Worm (Caenorhabditis elegans) whole organism, L4 larva: Measurements from ENCODE around the gene lem-2.

Source experiments
- D1046.2 ChIP-seq: fragments of 200-800 bp; sonication (Bioruptor generic); IDR thresholded peaks from 2 replicates; pipeline ENCODE4 v1.3.6; 2022; ENCODE audit warnings: missing genetic modification characterization, missing compliant biosample characterization
- F10B5.3 ChIP-seq: sonication (generic microtip); optimal IDR thresholded peaks from 2 replicates; lab custom pipeline; 2016; ENCODE audit warnings: mild to moderate bottlenecking, missing genetic modification characterization, missing compliant biosample characterization
- F26F4.8 ChIP-seq: fragments of 200-800 bp; sonication (Bioruptor generic); conservative IDR thresholded peaks from 2 replicates; pipeline ENCODE4 v1.3.6; 2022; ENCODE audit warnings: missing genetic modification characterization, missing compliant biosample characterization
- R02D3.7 ChIP-seq: fragments of 150-350 bp; sonication (generic microtip); optimal IDR thresholded peaks from 3 replicates; lab custom pipeline; 2014; ENCODE audit warnings: missing biosample characterization, missing genetic modification characterization
- T20F7.1 ChIP-seq: fragments of 200-800 bp; sonication (Bioruptor generic); optimal IDR thresholded peaks from 2 replicates; lab custom pipeline; 2018; ENCODE audit warnings: mild to moderate bottlenecking, missing genetic modification characterization, missing compliant biosample characterization
- Y75B8A.6 ChIP-seq: fragments of 200-800 bp; sonication (Bioruptor generic); IDR thresholded peaks from 2 replicates; pipeline ENCODE4 v1.3.6; 2022; ENCODE audit warnings: missing genetic modification reagents, missing genetic modification characterization, missing compliant biosample characterization
- aha-1 ChIP-seq: fragments of 150-350 bp; peaks from one replicate; lab custom pipeline; 2014; ENCODE audit warnings: missing biosample characterization, missing genetic modification characterization
- ama-1 ChIP-seq: fragments of 150-350 bp; optimal IDR thresholded peaks from 2 replicates; lab custom pipeline; 2014; ENCODE audit warnings: inconsistent platforms, mixed read lengths
- attf-4 ChIP-seq: sonication (generic microtip); optimal IDR thresholded peaks from 3 replicates; lab custom pipeline; 2017; ENCODE audit warnings: missing biosample characterization, missing genetic modification characterization
- ceh-20 ChIP-seq: fragments of 200-800 bp; sonication (Bioruptor generic); IDR thresholded peaks from 2 replicates; pipeline ENCODE4 v1.3.6; 2022; ENCODE audit warnings: missing genetic modification reagents, missing genetic modification characterization, missing compliant biosample characterization
- ceh-62 ChIP-seq: sonication (generic microtip); optimal IDR thresholded peaks from 2 replicates; lab custom pipeline; 2017; ENCODE audit warnings: missing biosample characterization, missing genetic modification characterization
- cey-2 ChIP-seq: sonication (generic microtip); optimal IDR thresholded peaks from 3 replicates; lab custom pipeline; 2017; ENCODE audit warnings: missing genetic modification characterization, mild to moderate bottlenecking, missing compliant biosample characterization, antibody characterized with exemption, borderline replicate concordance; ENCODE audit not compliant: insufficient read depth
- ctbp-1 ChIP-seq: fragments of 200-800 bp; sonication (Bioruptor generic); IDR thresholded peaks from 2 replicates; pipeline ENCODE4 v1.3.6; 2022; ENCODE audit warnings: missing genetic modification reagents, missing genetic modification characterization, missing compliant biosample characterization
- daf-16 ChIP-seq, 3 experiments: sonication (generic microtip); optimal IDR thresholded peaks; 2 replicates each; lab custom pipeline; 2016 to 2017; ENCODE audit warnings: missing genetic modification characterization in 3 of 3, missing genetic modification reagents in 3 of 3, mild to moderate bottlenecking in 2 of 3, missing compliant biosample characterization in 2 of 3, missing biosample characterization in 1 of 3, moderate library complexity in 1 of 3
- daf-19 ChIP-seq: fragments of 200-800 bp; sonication (Bioruptor generic); conservative IDR thresholded peaks from 2 replicates; pipeline ENCODE4 v1.3.6; 2022; ENCODE audit warnings: missing genetic modification characterization, missing compliant biosample characterization
- dmd-8 ChIP-seq: fragments of 200-800 bp; sonication (Bioruptor generic); IDR thresholded peaks from 2 replicates; pipeline ENCODE4 v1.3.6; 2022; ENCODE audit warnings: missing genetic modification characterization, missing compliant biosample characterization
- dpl-1 ChIP-seq: fragments of 150-350 bp; optimal IDR thresholded peaks from 2 replicates; lab custom pipeline; 2014; ENCODE audit warnings: missing biosample characterization, missing genetic modification reagents, missing genetic modification characterization
- duxl-1 ChIP-seq: sonication (generic microtip); optimal IDR thresholded peaks from 2 replicates; lab custom pipeline; 2016; ENCODE audit warnings: mild to moderate bottlenecking, missing genetic modification characterization, moderate library complexity, missing compliant biosample characterization; ENCODE audit not compliant: poor library complexity
- dve-1 ChIP-seq: sonication (generic microtip); optimal IDR thresholded peaks from 2 replicates; lab custom pipeline; 2017; ENCODE audit warnings: antibody characterized with exemption, mild to moderate bottlenecking, missing genetic modification characterization, missing compliant biosample characterization; ENCODE audit not compliant: insufficient read depth
- egl-43 ChIP-seq: fragments of 200-800 bp; sonication (Bioruptor generic); IDR thresholded peaks from 2 replicates; pipeline ENCODE4 v1.3.6; 2022; ENCODE audit warnings: missing genetic modification reagents, missing genetic modification characterization, missing compliant biosample characterization
- fkh-10 ChIP-seq: fragments of 150-350 bp; optimal IDR thresholded peaks from 2 replicates; lab custom pipeline; 2014; ENCODE audit warnings: missing biosample characterization, missing genetic modification reagents, missing genetic modification characterization
- fos-1 ChIP-seq: fragments of 150-350 bp; optimal IDR thresholded peaks from 2 replicates; lab custom pipeline; 2014; ENCODE audit warnings: missing biosample characterization, missing genetic modification characterization
- hif-1 ChIP-seq, 2 experiments: sonication (generic microtip); optimal IDR thresholded peaks; 2 replicates each; lab custom pipeline; 2016 to 2017; ENCODE audit warnings: missing compliant biosample characterization in 2 of 2, missing genetic modification characterization in 2 of 2, missing genetic modification reagents in 2 of 2, missing genotype in 2 of 2, mild to moderate bottlenecking in 1 of 2
- hlh-11 ChIP-seq: fragments of 200-800 bp; sonication (Bioruptor generic); optimal IDR thresholded peaks from 2 replicates; lab custom pipeline; 2018; ENCODE audit warnings: mild to moderate bottlenecking, missing genetic modification characterization, missing compliant biosample characterization
- lim-7 ChIP-seq: fragments of 200-800 bp; sonication (Bioruptor generic); IDR thresholded peaks from 2 replicates; pipeline ENCODE4 v1.3.6; 2022; ENCODE audit warnings: missing genetic modification characterization, missing compliant biosample characterization
- lin-1 ChIP-seq: fragments of 200-800 bp; sonication (Bioruptor generic); IDR thresholded peaks from 2 replicates; pipeline ENCODE4 v1.3.6; 2022; ENCODE audit warnings: missing genetic modification reagents, missing genetic modification characterization, missing compliant biosample characterization
- lin-15B ChIP-seq: fragments of 150-350 bp; sonication (generic microtip); optimal IDR thresholded peaks from 3 replicates; lab custom pipeline; 2014; ENCODE audit warnings: missing biosample characterization, missing genetic modification characterization
- lin-38 ChIP-seq: fragments of 200-800 bp; sonication (Bioruptor generic); IDR thresholded peaks from 2 replicates; pipeline ENCODE4 v1.3.6; 2022; ENCODE audit warnings: missing genetic modification reagents, missing genetic modification characterization, missing compliant biosample characterization
- lin-39 ChIP-seq: fragments of 150-350 bp; optimal IDR thresholded peaks from 2 replicates; lab custom pipeline; 2014; ENCODE audit warnings: missing biosample characterization, missing genetic modification reagents, missing genetic modification characterization
- mes-2 ChIP-seq: sonication (generic microtip); optimal IDR thresholded peaks from 2 replicates; lab custom pipeline; 2016; ENCODE audit warnings: missing genotype, mild to moderate bottlenecking, missing genetic modification characterization, missing compliant biosample characterization; ENCODE audit not compliant: poor library complexity, severe bottlenecking
- mxl-2 ChIP-seq: fragments of 200-800 bp; sonication (Bioruptor generic); conservative IDR thresholded peaks from 2 replicates; pipeline ENCODE4 v1.3.6; 2022; ENCODE audit warnings: missing genetic modification reagents, missing genetic modification characterization, missing compliant biosample characterization
- nhr-102 ChIP-seq: sonication (generic microtip); optimal IDR thresholded peaks from 2 replicates; lab custom pipeline; 2016; ENCODE audit warnings: mild to moderate bottlenecking, missing genetic modification characterization, moderate library complexity, missing compliant biosample characterization
- nhr-237 ChIP-seq: sonication (generic microtip); optimal IDR thresholded peaks from 2 replicates; lab custom pipeline; 2017; ENCODE audit warnings: missing biosample characterization, missing genetic modification characterization
- nhr-25 ChIP-seq: sonication (generic microtip); optimal IDR thresholded peaks from 2 replicates; lab custom pipeline; 2017; ENCODE audit warnings: missing genetic modification characterization, mild to moderate bottlenecking, missing compliant biosample characterization, antibody characterized with exemption, moderate library complexity, borderline replicate concordance; ENCODE audit not compliant: insufficient read depth
- nhr-6 ChIP-seq: fragments of 150-350 bp; optimal IDR thresholded peaks from 2 replicates; lab custom pipeline; 2014; ENCODE audit warnings: missing biosample characterization, missing genetic modification characterization
- nhr-77 ChIP-seq: fragments of 150-350 bp; optimal IDR thresholded peaks from 2 replicates; lab custom pipeline; 2014; ENCODE audit warnings: missing biosample characterization, missing genetic modification characterization
- saeg-2 ChIP-seq: fragments of 200-800 bp; sonication (Bioruptor generic); IDR thresholded peaks from 2 replicates; pipeline ENCODE4 v1.3.6; 2022; ENCODE audit warnings: missing genetic modification reagents, missing genetic modification characterization, missing compliant biosample characterization
- sdz-12 ChIP-seq: fragments of 200-800 bp; sonication (Bioruptor generic); optimal IDR thresholded peaks from 2 replicates; lab custom pipeline; 2018; ENCODE audit warnings: mild to moderate bottlenecking, missing genetic modification characterization, missing compliant biosample characterization
- set-16 ChIP-seq: fragments of 200-800 bp; sonication (Bioruptor generic); IDR thresholded peaks from 2 replicates; pipeline ENCODE4 v1.3.6; 2022; ENCODE audit warnings: missing genetic modification reagents, missing genetic modification characterization, missing compliant biosample characterization
- spr-1 ChIP-seq: sonication (generic microtip); optimal IDR thresholded peaks from 2 replicates; lab custom pipeline; 2016; ENCODE audit warnings: mild to moderate bottlenecking, missing genetic modification characterization, missing compliant biosample characterization
- spr-3 ChIP-seq: fragments of 200-800 bp; sonication (Bioruptor generic); optimal IDR thresholded peaks from 2 replicates; lab custom pipeline; 2018; ENCODE audit warnings: mild to moderate bottlenecking, missing genetic modification characterization, missing compliant biosample characterization
- tag-97 ChIP-seq: fragments of 200-800 bp; sonication (Bioruptor generic); IDR thresholded peaks from 2 replicates; pipeline ENCODE4 v1.3.6; 2022; ENCODE audit warnings: missing genetic modification characterization, missing compliant biosample characterization
- unc-39 ChIP-seq: sonication (generic microtip); optimal IDR thresholded peaks from 2 replicates; lab custom pipeline; 2017; ENCODE audit warnings: missing biosample characterization, missing genetic modification characterization
- unc-62 ChIP-seq, 3 experiments: fragments of 150-350 bp in 1 of 3; sonication (generic microtip); optimal IDR thresholded peaks in 2 of 3; peaks in 1 of 3; 1 replicate in 1 of 3; 2 replicates in 2 of 3; lab custom pipeline; 2014 to 2017; ENCODE audit warnings: missing biosample characterization in 3 of 3, missing genetic modification characterization in 3 of 3, missing genetic modification reagents in 3 of 3, missing genotype in 1 of 3
- vab-7 ChIP-seq: fragments of 200-800 bp; sonication (Bioruptor generic); IDR thresholded peaks from 2 replicates; pipeline ENCODE4 v1.3.6; 2022; ENCODE audit warnings: missing genetic modification reagents, missing genetic modification characterization, missing compliant biosample characterization
- zfp-2 ChIP-seq: sonication (generic microtip); optimal IDR thresholded peaks from 2 replicates; lab custom pipeline; 2016; ENCODE audit warnings: mild to moderate bottlenecking, missing genetic modification characterization, missing compliant biosample characterization
- zfp-3 ChIP-seq: fragments of 200-800 bp; sonication (Bioruptor generic); conservative IDR thresholded peaks from 2 replicates; pipeline ENCODE4 v1.3.6; 2022; ENCODE audit warnings: missing genetic modification reagents, missing genetic modification characterization, missing compliant biosample characterization
- zip-2 ChIP-seq: fragments of 150-350 bp; optimal IDR thresholded peaks from 2 replicates; lab custom pipeline; 2014; ENCODE audit warnings: missing biosample characterization, missing genetic modification characterization
- ztf-11 ChIP-seq: fragments of 150-350 bp; optimal IDR thresholded peaks from 2 replicates; lab custom pipeline; 2014; ENCODE audit warnings: missing biosample characterization, missing genetic modification characterization
- ztf-7 ChIP-seq: fragments of 150-350 bp; optimal IDR thresholded peaks from 2 replicates; lab custom pipeline; 2014; ENCODE audit warnings: missing biosample characterization, missing genetic modification characterization

The lem-2 gene

ce11 chrII:14095875-14096274 is 32.6 kb downstream of the lem-2 start (continued):
- TF ChIP-seq lin-15B (tag; lab: Kevin White, UChicago): no peak
- TF ChIP-seq zip-2 (tag; lab: Kevin White, UChicago): no peak
- no peak for TF ChIP-seq R02D3.7
- TF ChIP-seq ama-1 (lab: Kevin White, UChicago): no peak
- no peak for TF ChIP-seq attf-4
- TF ChIP-seq hlh-11 (tag; lab: Kevin White, UChicago): no peak
- TF ChIP-seq nhr-237 (tag; lab: Kevin White, UChicago): no peak
- no peak for TF ChIP-seq spr-3
- TF ChIP-seq nhr-102: no peak
- no peak for TF ChIP-seq Y75B8A.6
- no peak for TF ChIP-seq nhr-77
- 0 out of 2 replicates have a peak, but pooled peaks have one; percentile 36 for TF ChIP-seq egl-43 (GFP tag; lab: Robert Waterston, UW)
- no peak for TF ChIP-seq vab-7 (GFP tag; lab: Robert Waterston, UW)
- TF ChIP-seq daf-19: no peak
- no peak for TF ChIP-seq unc-62 (GFP tag; optimal IDR thresholded peaks at IDR 0.05 in 1 of 2; lab: Kevin White, UChicago)
- no peak for TF ChIP-seq unc-62 (tag; optimal IDR thresholded peaks at IDR 0.05; lab: Kevin White, UChicago)
- TF ChIP-seq lin-39 (tag; lab: Kevin White, UChicago): no peak
- TF ChIP-seq zfp-2 (tag; lab: Kevin White, UChicago): no peak
- no peak for TF ChIP-seq tag-97
- TF ChIP-seq lin-38 (GFP tag; lab: Robert Waterston, UW): 0 out of 2 replicates have a peak, but pooled peaks have one; percentile 28
- no peak for TF ChIP-seq ztf-11 (tag; lab: Kevin White, UChicago)
- TF ChIP-seq mes-2 (tag; lab: Kevin White, UChicago): no peak
- no peak for TF ChIP-seq dpl-1 (GFP tag; lab: Kevin White, UChicago)
- no peak for TF ChIP-seq saeg-2 (GFP tag; lab: Robert Waterston, UW)
- peak; percentile 31 for TF ChIP-seq aha-1 (tag; lab: Kevin White, UChicago)
- TF ChIP-seq lin-1 (GFP tag; lab: Robert Waterston, UW): no peak
- no peak for TF ChIP-seq dmd-8
- TF ChIP-seq ceh-20 (GFP tag; lab: Robert Waterston, UW): no peak
- no peak for TF ChIP-seq sdz-12 (GFP tag; lab: Kevin White, UChicago)
- TF ChIP-seq fos-1: no peak
- no peak for TF ChIP-seq zfp-3 (GFP tag; lab: Robert Waterston, UW)
- no peak for TF ChIP-seq ctbp-1
- no peak for TF ChIP-seq spr-1 (tag; lab: Kevin White, UChicago)
- no peak for TF ChIP-seq duxl-1 (tag; lab: Kevin White, UChicago)
- TF ChIP-seq dve-1: no peak
- no peak for TF ChIP-seq hif-1 (tag; optimal IDR thresholded peaks at IDR 0.05; lab: Kevin White, UChicago)
- TF ChIP-seq nhr-6: no peak

ce11 chrII:14096814-14097213 is 33.6 kb downstream of the lem-2 start:
- TF ChIP-seq unc-39 (tag; lab: Kevin White, UChicago): no peak
- no peak for TF ChIP-seq daf-16 (GFP tag; optimal IDR thresholded peaks at IDR 0.05; lab: Kevin White, UChicago)
- no peak for TF ChIP-seq daf-16 (tag; optimal IDR thresholded peaks at IDR 0.05; lab: Kevin White, UChicago)
- TF ChIP-seq T20F7.1 (GFP tag; lab: Kevin White, UChicago): no peak
- no peak for TF ChIP-seq fkh-10 (GFP tag; lab: Kevin White, UChicago)
- TF ChIP-seq nhr-6: no peak
- TF ChIP-seq lin-15B (tag; lab: Kevin White, UChicago): no peak
- TF ChIP-seq lin-38 (GFP tag; lab: Robert Waterston, UW): 0 out of 2 replicates have a peak, but pooled peaks have one; percentile 34
- TF ChIP-seq F26F4.8 (GFP tag; lab: Robert Waterston, UW): no peak
- no peak for TF ChIP-seq nhr-25
- TF ChIP-seq dmd-8: no peak
- TF ChIP-seq mxl-2: no peak
- no peak for TF ChIP-seq ctbp-1
- TF ChIP-seq unc-62 (GFP tag; optimal IDR thresholded peaks at IDR 0.05 in 1 of 2; lab: Kevin White, UChicago): no peak
- TF ChIP-seq unc-62 (tag; optimal IDR thresholded peaks at IDR 0.05; lab: Kevin White, UChicago): no peak
- TF ChIP-seq D1046.2 (GFP tag; lab: Robert Waterston, UW): 0 out of 2 replicates have a peak, but pooled peaks have one; percentile 15
- TF ChIP-seq fos-1: no peak
- no peak for TF ChIP-seq ztf-7
- TF ChIP-seq set-16 (GFP tag; lab: Robert Waterston, UW): peak; percentile 93
- TF ChIP-seq F10B5.3 (tag; lab: Kevin White, UChicago): no peak
- no peak for TF ChIP-seq ceh-62
- TF ChIP-seq cey-2 (tag; lab: Kevin White, UChicago): no peak
- 0 out of 2 replicates have a peak, but pooled peaks have one; percentile 30 for TF ChIP-seq lim-7 (GFP tag; lab: Robert Waterston, UW)
- no peak for TF ChIP-seq ama-1 (lab: Kevin White, UChicago)
